Fruit fly (Drosophila melanogaster) whole organism, embryonic: ENCODE measurements around the gene CG17321.
A peak's percentile ranks its signal among the peaks of the same experiment; 100 is the strongest.

Source experiments
- Atf-2 ChIP-seq: fragments of 200-800 bp; sonication (Bioruptor generic); optimal IDR thresholded peaks from 2 replicates; lab custom pipeline; 2016; ENCODE audit warnings: missing biosample characterization, missing genetic modification characterization
- Atf3 ChIP-seq: fragments of 200-800 bp; sonication (Bioruptor generic); optimal IDR thresholded peaks from 3 replicates; lab custom pipeline; 2016; ENCODE audit warnings: missing biosample characterization, missing genetic modification characterization
- CG10462 ChIP-seq: fragments of 200-800 bp; sonication (Bioruptor generic); optimal IDR thresholded peaks from 2 replicates; lab custom pipeline; 2016; ENCODE audit warnings: missing biosample characterization, missing genetic modification characterization
- CG10543 ChIP-seq: fragments of 200-800 bp; sonication (Bioruptor generic); optimal IDR thresholded peaks from 3 replicates; lab custom pipeline; 2017; ENCODE audit warnings: missing biosample characterization, mild to moderate bottlenecking, missing genetic modification characterization, moderate library complexity
- CG10565 ChIP-seq: fragments of 200-800 bp; sonication (Bioruptor generic); optimal IDR thresholded peaks from 3 replicates; lab custom pipeline; 2016; ENCODE audit warnings: missing biosample characterization, mild to moderate bottlenecking, missing genetic modification characterization
- CG11695 ChIP-seq: fragments of 200-800 bp; sonication (Bioruptor generic); IDR thresholded peaks from 3 replicates; pipeline ENCODE4 v1.3.6; 2022; ENCODE audit warnings: missing biosample characterization, missing genetic modification characterization
- CG12071 ChIP-seq: fragments of 200-800 bp; sonication (Bioruptor generic); optimal IDR thresholded peaks from 3 replicates; lab custom pipeline; 2018; ENCODE audit warnings: missing biosample characterization, mild to moderate bottlenecking, missing genetic modification characterization
- CG13296 ChIP-seq: fragments of 200-800 bp; sonication (Bioruptor generic); optimal IDR thresholded peaks from 3 replicates; lab custom pipeline; 2018; ENCODE audit warnings: missing biosample characterization, mild to moderate bottlenecking, missing genetic modification characterization
- CG15269 ChIP-seq: fragments of 200-800 bp; sonication (Bioruptor generic); optimal IDR thresholded peaks from 2 replicates; lab custom pipeline; 2018; ENCODE audit warnings: missing biosample characterization, mild to moderate bottlenecking, missing genetic modification characterization, moderate library complexity
- CG17186 ChIP-seq: fragments of 200-800 bp; sonication (Bioruptor generic); optimal IDR thresholded peaks from 3 replicates; lab custom pipeline; 2017; ENCODE audit warnings: missing biosample characterization, missing genetic modification reagents, missing genetic modification characterization
- CG17328 ChIP-seq: fragments of 200-800 bp; sonication (Bioruptor generic); IDR thresholded peaks from 2 replicates; pipeline ENCODE4 v1.3.6; 2022; ENCODE audit warnings: missing biosample characterization, missing genetic modification characterization
- CG18262 ChIP-seq: fragments of 200-800 bp; optimal IDR thresholded peaks from 3 replicates; lab custom pipeline; 2019; ENCODE audit warnings: missing biosample characterization, mild to moderate bottlenecking, missing genetic modification characterization, moderate library complexity
- CG2120 ChIP-seq: fragments of 200-800 bp; sonication (Bioruptor generic); optimal IDR thresholded peaks from 3 replicates; lab custom pipeline; 2016; ENCODE audit warnings: missing biosample characterization, missing genetic modification characterization
- CG2889 ChIP-seq: fragments of 200-800 bp; sonication (Bioruptor generic); IDR thresholded peaks from 3 replicates; pipeline ENCODE4 v1.3.6; 2022; ENCODE audit warnings: missing biosample characterization, missing genetic modification characterization
- CG4282 ChIP-seq: fragments of 200-800 bp; sonication (Bioruptor generic); optimal IDR thresholded peaks from 2 replicates; lab custom pipeline; 2016; ENCODE audit warnings: missing biosample characterization, missing genetic modification characterization
- CG43689 ChIP-seq: fragments of 200-800 bp; sonication (Bioruptor generic); IDR thresholded peaks from 2 replicates; pipeline ENCODE4 v1.3.6; 2022; ENCODE audit warnings: missing biosample characterization, missing genetic modification characterization
- CG6175 ChIP-seq: fragments of 200-800 bp; sonication (Bioruptor generic); IDR thresholded peaks from 3 replicates; pipeline ENCODE4 v1.3.6; 2022; ENCODE audit warnings: missing biosample characterization, missing genetic modification characterization
- CG6654 ChIP-seq: fragments of 200-800 bp; sonication (Bioruptor generic); optimal IDR thresholded peaks from 2 replicates; lab custom pipeline; 2017; ENCODE audit warnings: missing biosample characterization, mild to moderate bottlenecking, missing genetic modification characterization
- CG7556 ChIP-seq: fragments of 200-800 bp; sonication (Bioruptor generic); optimal IDR thresholded peaks from 2 replicates; lab custom pipeline; 2017; ENCODE audit warnings: missing biosample characterization, mild to moderate bottlenecking, missing genetic modification characterization
- CG7987 ChIP-seq: fragments of 200-800 bp; sonication (Bioruptor generic); optimal IDR thresholded peaks from 2 replicates; lab custom pipeline; 2018; ENCODE audit warnings: missing biosample characterization, mild to moderate bottlenecking, missing genetic modification characterization, moderate library complexity
- CG8944 ChIP-seq: fragments of 200-800 bp; sonication (Bioruptor generic); optimal IDR thresholded peaks from 3 replicates; lab custom pipeline; 2016; ENCODE audit warnings: missing biosample characterization, missing genetic modification characterization
- CG9932 ChIP-seq: fragments of 200-800 bp; sonication (Bioruptor generic); IDR thresholded peaks from 2 replicates; pipeline ENCODE4 v1.3.6; 2022; ENCODE audit warnings: missing biosample characterization, missing genetic modification characterization
- Chrac-16 ChIP-seq: fragments of 200-800 bp; sonication (Bioruptor generic); optimal IDR thresholded peaks from 3 replicates; lab custom pipeline; 2016; ENCODE audit warnings: missing biosample characterization, missing genetic modification characterization
- Dfd ChIP-seq, 2 experiments: fragments of >200 bp; optimal IDR thresholded peaks; 2 replicates each; lab custom pipeline; 2017; ENCODE audit warnings: missing biosample characterization in 2 of 2, missing genetic modification characterization in 2 of 2
- Dip2 ChIP-seq: fragments of 200-800 bp; sonication (Bioruptor generic); IDR thresholded peaks from 2 replicates; pipeline ENCODE4 v1.3.6; 2022; ENCODE audit warnings: missing biosample characterization, missing genetic modification characterization
- Doc3 ChIP-seq: fragments of 200-800 bp; sonication (Bioruptor generic); IDR thresholded peaks from 3 replicates; pipeline ENCODE4 v1.3.6; 2022; ENCODE audit warnings: missing biosample characterization, missing genetic modification characterization; ENCODE audit not compliant: partially characterized antibody
- Ets65A ChIP-seq: fragments of 200-800 bp; sonication (Bioruptor generic); peaks from one replicate; lab custom pipeline; 2016; ENCODE audit warnings: missing biosample characterization, missing genetic modification characterization
- HHEX ChIP-seq: fragments of 200-800 bp; sonication (Bioruptor generic); optimal IDR thresholded peaks from 3 replicates; lab custom pipeline; 2017; ENCODE audit warnings: missing biosample characterization, mild to moderate bottlenecking, missing genetic modification characterization, missing genetic modification reagents
- Lhr ChIP-seq: fragments of 200-800 bp; sonication (Bioruptor generic); optimal IDR thresholded peaks from 3 replicates; lab custom pipeline; 2017; ENCODE audit warnings: mild to moderate bottlenecking, missing biosample characterization, missing genetic modification reagents, missing genetic modification characterization
- NFAT ChIP-seq: fragments of 200-800 bp; sonication (Bioruptor generic); IDR thresholded peaks from 2 replicates; pipeline ENCODE4 v1.3.6; 2022; ENCODE audit warnings: missing biosample characterization, missing genetic modification characterization
- Nf-YC ChIP-seq: fragments of 200-800 bp; optimal IDR thresholded peaks from 3 replicates; lab custom pipeline; 2019; ENCODE audit warnings: missing biosample characterization, mild to moderate bottlenecking, missing genetic modification characterization, moderate library complexity
- Opbp ChIP-seq: fragments of 200-800 bp; sonication (Bioruptor generic); IDR thresholded peaks from 3 replicates; pipeline ENCODE4 v1.3.6; 2022; ENCODE audit warnings: missing biosample characterization, missing genetic modification characterization; ENCODE audit not compliant: partially characterized antibody
- Taf1 ChIP-seq: fragments of 200-800 bp; sonication (Bioruptor generic); IDR thresholded peaks from 2 replicates; pipeline ENCODE4 v1.3.6; 2022; ENCODE audit warnings: missing biosample characterization, missing genetic modification characterization
- abd-A ChIP-seq: fragments of 200-800 bp; sonication (Bioruptor generic); optimal IDR thresholded peaks from 3 replicates; lab custom pipeline; 2019; ENCODE audit warnings: missing biosample characterization, mild to moderate bottlenecking, missing genetic modification characterization, moderate library complexity
- bowl ChIP-seq: fragments of 200-800 bp; sonication (Bioruptor generic); IDR thresholded peaks from 2 replicates; pipeline ENCODE4 v1.3.6; 2022; ENCODE audit warnings: missing biosample characterization, missing genetic modification characterization
- cg ChIP-seq: fragments of 200-800 bp; sonication (Bioruptor generic); optimal IDR thresholded peaks from 3 replicates; lab custom pipeline; 2019; ENCODE audit warnings: missing biosample characterization, mild to moderate bottlenecking, missing genetic modification characterization, moderate library complexity
- disco-r ChIP-seq: fragments of 200-800 bp; sonication (Bioruptor generic); optimal IDR thresholded peaks from 2 replicates; lab custom pipeline; 2016; ENCODE audit warnings: missing biosample characterization, missing genetic modification characterization
- ewg ChIP-seq: fragments of 200-800 bp; sonication (Bioruptor generic); optimal IDR thresholded peaks from 3 replicates; lab custom pipeline; 2017; ENCODE audit warnings: mild to moderate bottlenecking, missing biosample characterization, missing genetic modification reagents, missing genetic modification characterization
- exex ChIP-seq: fragments of 200-800 bp; sonication (Bioruptor generic); optimal IDR thresholded peaks from 4 replicates; lab custom pipeline; 2018; ENCODE audit warnings: missing biosample characterization, mild to moderate bottlenecking, missing genetic modification characterization, moderate library complexity
- fru ChIP-seq: fragments of >200 bp; optimal IDR thresholded peaks from 2 replicates; lab custom pipeline; 2017
- gsb-n ChIP-seq: fragments of 200-800 bp; sonication (Bioruptor generic); optimal IDR thresholded peaks from 3 replicates; lab custom pipeline; 2018; ENCODE audit warnings: missing biosample characterization, mild to moderate bottlenecking, missing genetic modification characterization
- her ChIP-seq: fragments of 200-800 bp; sonication (Bioruptor generic); optimal IDR thresholded peaks from 2 replicates; lab custom pipeline; 2016; ENCODE audit warnings: missing biosample characterization, missing genetic modification characterization
- kah ChIP-seq: fragments of 200-800 bp; sonication (Bioruptor generic); optimal IDR thresholded peaks from 2 replicates; lab custom pipeline; 2018; ENCODE audit warnings: missing biosample characterization, mild to moderate bottlenecking, missing genetic modification characterization
- kay ChIP-seq: fragments of 200-800 bp; sonication (Bioruptor generic); optimal IDR thresholded peaks from 2 replicates; lab custom pipeline; 2016; ENCODE audit warnings: missing biosample characterization, missing genetic modification characterization
- nau ChIP-seq: fragments of 200-800 bp; sonication (Bioruptor generic); optimal IDR thresholded peaks from 3 replicates; lab custom pipeline; 2017; ENCODE audit warnings: missing biosample characterization, mild to moderate bottlenecking, missing genetic modification characterization, missing genetic modification reagents
- onecut ChIP-seq: fragments of 200-800 bp; sonication (Bioruptor generic); IDR thresholded peaks from 2 replicates; pipeline ENCODE4 v1.3.6; 2022; ENCODE audit warnings: missing biosample characterization, missing genetic modification characterization
- otp ChIP-seq: fragments of 200-800 bp; sonication (Bioruptor generic); IDR thresholded peaks from 3 replicates; pipeline ENCODE4, ENCODE4 v1.3.6; 2022; ENCODE audit warnings: missing biosample characterization, missing genetic modification characterization
- pnt ChIP-seq: fragments of 200-800 bp; sonication (Bioruptor generic); optimal IDR thresholded peaks from 3 replicates; lab custom pipeline; 2016; ENCODE audit warnings: missing biosample characterization, missing genetic modification characterization
- psq ChIP-seq: fragments of 200-800 bp; sonication (Bioruptor generic); optimal IDR thresholded peaks from 2 replicates; lab custom pipeline; 2017; ENCODE audit warnings: missing biosample characterization, missing genetic modification characterization
- sd ChIP-seq: fragments of 200-800 bp; sonication (Bioruptor generic); optimal IDR thresholded peaks from 3 replicates; lab custom pipeline; 2018; ENCODE audit warnings: missing biosample characterization, mild to moderate bottlenecking, missing genetic modification characterization, moderate library complexity
- seq ChIP-seq: fragments of 200-800 bp; sonication (Bioruptor generic); IDR thresholded peaks from 2 replicates; pipeline ENCODE4 v1.3.6; 2022; ENCODE audit warnings: missing biosample characterization, missing genetic modification characterization
- slp2 ChIP-seq: fragments of 200-800 bp; sonication (Bioruptor generic); optimal IDR thresholded peaks from 2 replicates; lab custom pipeline; 2016; ENCODE audit warnings: missing biosample characterization, missing genetic modification characterization
- usp ChIP-seq: fragments of >200 bp; optimal IDR thresholded peaks from 2 replicates; lab custom pipeline; 2017; ENCODE audit warnings: missing biosample characterization, missing genetic modification characterization

CG17321 gene

DNA sequence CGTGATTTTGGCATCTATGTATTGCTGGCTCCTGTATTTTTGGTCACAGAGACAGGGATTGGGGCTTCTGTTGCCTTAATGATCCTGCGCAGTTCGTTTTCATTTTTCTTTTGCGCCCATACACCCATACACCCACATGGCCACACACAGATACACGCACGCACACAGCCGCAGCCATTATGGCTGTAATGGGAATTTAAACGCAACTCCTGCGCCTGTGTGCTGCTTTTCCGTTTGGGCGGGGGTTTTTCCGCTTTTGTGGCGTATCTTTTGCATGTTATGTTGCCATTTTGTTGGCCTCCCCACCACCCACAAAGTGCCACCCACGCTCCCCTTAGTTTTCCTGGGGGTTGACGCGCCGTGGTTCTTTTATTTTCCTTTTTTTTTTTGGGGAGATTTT lies 22.8 kb downstream of the CG17321 start:
- no peak for TF ChIP-seq CG43689 (GFP tag; lab: Robert Waterston, UW)
- no peak for TF ChIP-seq CG17186 (GFP tag; lab: Kevin White, UChicago)
- TF ChIP-seq seq, result no peak
- TF ChIP-seq NFAT, result no peak
- TF ChIP-seq CG17328 (GFP tag; lab: Robert Waterston, UW), result no peak
- TF ChIP-seq sd (tag; lab: Kevin White, UChicago), result no peak
- TF ChIP-seq CG18262 (tag; lab: Kevin White, UChicago), result no peak
- TF ChIP-seq CG6654 (GFP tag; lab: Kevin White, UChicago), result no peak
- no peak for TF ChIP-seq kah
- TF ChIP-seq slp2 (GFP tag; lab: Kevin White, UChicago), result no peak
- no peak for TF ChIP-seq CG7987
- no peak for TF ChIP-seq gsb-n (tag; lab: Kevin White, UChicago)
- no peak for TF ChIP-seq CG2889 (GFP tag; lab: Robert Waterston, UW)
- TF ChIP-seq CG2120 (GFP tag; lab: Kevin White, UChicago), result no peak
- no peak for TF ChIP-seq usp
- no peak for TF ChIP-seq CG10462 (GFP tag; lab: Kevin White, UChicago)
- TF ChIP-seq CG11695 (GFP tag; lab: Robert Waterston, UW), result no peak
- peak; percentile 12 for TF ChIP-seq exex (tag; lab: Kevin White, UChicago)
- TF ChIP-seq pnt (GFP tag; lab: Kevin White, UChicago), result no peak
- TF ChIP-seq CG7556 (GFP tag; lab: Kevin White, UChicago), result no peak
- no peak for TF ChIP-seq CG13296
- TF ChIP-seq Dip2 (GFP tag; lab: Robert Waterston, UW), result no peak
- peak; percentile 81 for TF ChIP-seq abd-A (tag; lab: Kevin White, UChicago)
- TF ChIP-seq CG12071 (GFP tag; lab: Kevin White, UChicago), result no peak
- TF ChIP-seq nau, result no peak
- 0 out of 3 replicates have a peak, but pooled peaks have one; percentile 12 for TF ChIP-seq Doc3 (GFP tag; lab: Robert Waterston, UW)
- TF ChIP-seq CG8944 (GFP tag; lab: Kevin White, UChicago), result no peak
- no peak for TF ChIP-seq her (GFP tag; lab: Kevin White, UChicago)
- TF ChIP-seq CG15269, result no peak
- no peak for TF ChIP-seq CG9932 (GFP tag; lab: Robert Waterston, UW)
- no peak for TF ChIP-seq onecut (GFP tag; lab: Robert Waterston, UW)
- no peak for TF ChIP-seq HHEX (GFP tag; lab: Kevin White, UChicago)
- no peak for TF ChIP-seq fru (lab: Kevin White, UChicago)
- no peak for TF ChIP-seq Taf1 (GFP tag; lab: Robert Waterston, UW)
- TF ChIP-seq CG4282 (GFP tag; lab: Kevin White, UChicago), result no peak
- TF ChIP-seq otp (GFP tag; lab: Robert Waterston, UW), result no peak
- no peak for TF ChIP-seq psq
- no peak for TF ChIP-seq CG10543 (GFP tag; lab: Kevin White, UChicago)
- peak; percentile 70 for TF ChIP-seq cg (GFP tag; lab: Kevin White, UChicago)
- TF ChIP-seq Nf-YC (tag; lab: Kevin White, UChicago), result peak; percentile 89
- no peak for TF ChIP-seq disco-r
- no peak for TF ChIP-seq Chrac-16 (GFP tag; lab: Kevin White, UChicago)
- TF ChIP-seq Atf3 (GFP tag; lab: Kevin White, UChicago), result no peak
- no peak for TF ChIP-seq Opbp (GFP tag; lab: Robert Waterston, UW)
- peak; percentile 28 for TF ChIP-seq Ets65A
- TF ChIP-seq Atf-2 (GFP tag; lab: Kevin White, UChicago), result no peak
- TF ChIP-seq bowl (GFP tag; lab: Robert Waterston, UW), result no peak
- no peak for TF ChIP-seq kay
- TF ChIP-seq Dfd (GFP tag; optimal IDR thresholded peaks at IDR 0.05; lab: Kevin White, UChicago), result no peak
- no peak for TF ChIP-seq CG6175 (GFP tag; lab: Robert Waterston, UW)
- peak; percentile 92 for TF ChIP-seq ewg (GFP tag; lab: Kevin White, UChicago)
- TF ChIP-seq CG10565 (GFP tag; lab: Kevin White, UChicago), result no peak
- no peak for TF ChIP-seq Lhr
